Fruit fly (Drosophila melanogaster): Measurements from ENCODE around the gene CG12708.

The CG12708 gene

dm6 chrX:15674337-15674736 lies 939 bp upstream of the CG12708 start (continued):
- TF ChIP-seq sens (GFP tag) (peak; percentile 17), CG32772 (GFP tag; IDR thresholded peaks at IDR 0.05) (no peak), pan (optimal IDR thresholded peaks at IDR 0.05) (peak in 1 of 2 experiments; percentile 14), pan (GFP tag; optimal IDR thresholded peaks at IDR 0.05 in 1 of 2, IDR thresholded peaks at IDR 0.05 in 1 of 2) (peak in 1 of 2 experiments; percentile 46), sima (GFP tag; optimal IDR thresholded peaks at IDR 0.05) (no peak)

dm6 chrX:15684419-15684818 lies 9.1 kb downstream of the CG12708 start:
- TF ChIP-seq CG15479 (GFP tag; optimal IDR thresholded peaks at IDR 0.05): peak; percentile 45
- peak in 1 of 2 experiments; percentile 65 for TF ChIP-seq tll (GFP tag; optimal IDR thresholded peaks at IDR 0.05)
- TF ChIP-seq Bdp1 (GFP tag; optimal IDR thresholded peaks at IDR 0.05): no peak
- peak; percentile 96 for TF ChIP-seq zen (tag; optimal IDR thresholded peaks at IDR 0.05)
- no peak for TF ChIP-seq wek (GFP tag; optimal IDR thresholded peaks at IDR 0.05)
- peak; percentile 54 for TF ChIP-seq cad (GFP tag; optimal IDR thresholded peaks at IDR 0.05)

dm6 chrX:15688757-15689156 lies 13.5 kb downstream of the CG12708 start, which contains the start of gene CG15599:
Gene CG15599, minus strand, starts transcription at chrX:15688857.
- no peak for TF ChIP-seq Mad (GFP tag; optimal IDR thresholded peaks at IDR 0.05)
- no peak for TF ChIP-seq ase (GFP tag; IDR thresholded peaks at IDR 0.05)
- TF ChIP-seq CG6854 (GFP tag; optimal IDR thresholded peaks at IDR 0.05): no peak
- no peak for TF ChIP-seq CG7357 (GFP tag; IDR thresholded peaks at IDR 0.05)
- TF ChIP-seq gsb (GFP tag; IDR thresholded peaks at IDR 0.05): no peak
- TF ChIP-seq CG9817 (tag; optimal IDR thresholded peaks at IDR 0.05): no peak
- TF ChIP-seq fd102C (GFP tag; optimal IDR thresholded peaks at IDR 0.05): no peak
- no peak for TF ChIP-seq CG6765 (GFP tag; optimal IDR thresholded peaks at IDR 0.05)
- no peak for TF ChIP-seq E2f2 (GFP tag; IDR thresholded peaks at IDR 0.05)
- TF ChIP-seq Lim3 (GFP tag; IDR thresholded peaks at IDR 0.05): no peak
- no peak for TF ChIP-seq crc (GFP tag; optimal IDR thresholded peaks at IDR 0.05)

- TF ChIP-seq nmo (GFP tag; optimal IDR thresholded peaks at IDR 0.05) (peak; percentile 30), CG8359 (GFP tag; optimal IDR thresholded peaks at IDR 0.05; ENCODE audit: borderline replicate concordance) (no peak), Sry-δ (GFP tag; optimal IDR thresholded peaks at IDR 0.05) (peak; percentile 46), dysf (GFP tag; IDR thresholded peaks at IDR 0.05) (0 out of 3 replicates have a peak, but pooled peaks have one; percentile 6), CG15514 (GFP tag; optimal IDR thresholded peaks at IDR 0.05) (peak; percentile 64), crp (GFP tag; optimal IDR thresholded peaks at IDR 0.05) (peak; percentile 63 to 93), Rfx (GFP tag; IDR thresholded peaks at IDR 0.05) (peak; percentile 7; the same call in 1 of the 2 replicates), Ets65A (GFP tag) (peak; percentile 56), Pdp1 (GFP tag; optimal IDR thresholded peaks at IDR 0.05) (peak in 1 of 2 experiments; percentile 7), CG15601 (tag; optimal IDR thresholded peaks at IDR 0.05) (peak; percentile 11), cas (GFP tag; IDR thresholded peaks at IDR 0.05) (no peak), CG11696 (GFP tag; IDR thresholded peaks at IDR 0.05) (no peak), tll (GFP tag; optimal IDR thresholded peaks at IDR 0.05) (peak; percentile 26 to 88), Hsf (GFP tag; optimal IDR thresholded peaks at IDR 0.05) (peak; percentile 3), Opbp (GFP tag; IDR thresholded peaks at IDR 0.05; ENCODE audit: partially characterized antibody) (0 out of 3 replicates have a peak, but pooled peaks have one; percentile 39), CG9932 (GFP tag; IDR thresholded peaks at IDR 0.05) (peak; percentile 18; the same call in 1 of the 2 replicates), Dll (GFP tag; IDR thresholded peaks at IDR 0.05; ENCODE audit: partially characterized antibody) (0 out of 4 replicates have a peak, but pooled peaks have one; percentile 10), CG1647 (GFP tag; optimal IDR thresholded peaks at IDR 0.05) (peak; percentile 6), sens (GFP tag) (peak; percentile 79), Ptx1 (GFP tag; IDR thresholded peaks at IDR 0.05) (0 out of 2 replicates have a peak, but pooled peaks have one; percentile 18), Med (GFP tag) (peak; percentile 87), CoRest (tag; optimal IDR thresholded peaks at IDR 0.05) (peak; percentile 20), salm (tag; optimal IDR thresholded peaks at IDR 0.05) (no peak), ewg (GFP tag; optimal IDR thresholded peaks at IDR 0.05) (peak; percentile 4), gcm (GFP tag; optimal IDR thresholded peaks at IDR 0.05) (no peak)
These were observed 21.7 kb downstream of the CG12708 start, which contains the start of gene CG8128 for dm6 chrX:15696854-15697540. Gene CG8128, plus strand, starts transcription at chrX:15697494.
